Worm (Caenorhabditis elegans) whole organism, L3 larva: ENCODE measurements around the gene F40G12.11.

Experiments
- R02D3.7 ChIP-seq: fragments of 150-350 bp; optimal IDR thresholded peaks from 2 replicates; lab custom pipeline; 2014; ENCODE audit warnings: missing biosample characterization, missing genetic modification characterization
- ZK546.5 ChIP-seq: sonication (generic microtip); optimal IDR thresholded peaks from 2 replicates; lab custom pipeline; 2017; ENCODE audit warnings: missing biosample characterization, missing genetic modification characterization
- aly-2 ChIP-seq: fragments of 150-350 bp; optimal IDR thresholded peaks from 2 replicates; lab custom pipeline; 2014; ENCODE audit warnings: missing biosample characterization, missing genetic modification characterization
- ceh-16 ChIP-seq: sonication (generic microtip); optimal IDR thresholded peaks from 2 replicates; lab custom pipeline; 2017; ENCODE audit warnings: missing biosample characterization, missing genetic modification characterization
- ceh-82 ChIP-seq: fragments of 150-350 bp; optimal IDR thresholded peaks from 2 replicates; lab custom pipeline; 2014; ENCODE audit warnings: missing biosample characterization, missing genetic modification characterization
- ceh-9 ChIP-seq: sonication (generic microtip); optimal IDR thresholded peaks from 2 replicates; lab custom pipeline; 2018; ENCODE audit warnings: missing biosample characterization, missing genetic modification characterization
- daf-12 ChIP-seq: fragments of 150-350 bp; optimal IDR thresholded peaks from 2 replicates; lab custom pipeline; 2014; ENCODE audit warnings: missing biosample characterization, missing genetic modification reagents, missing genetic modification characterization
- egl-27 ChIP-seq: sonication (generic microtip); optimal IDR thresholded peaks from 4 replicates; lab custom pipeline; 2017; ENCODE audit warnings: missing biosample characterization, missing genetic modification reagents, missing genetic modification characterization
- egl-5 ChIP-seq: fragments of 150-350 bp; optimal IDR thresholded peaks from 2 replicates; lab custom pipeline; 2017; ENCODE audit warnings: missing biosample characterization, missing genetic modification reagents, missing genetic modification characterization, inconsistent platforms
- elt-1 ChIP-seq: fragments of 150-350 bp; optimal IDR thresholded peaks from 2 replicates; lab custom pipeline; 2014; ENCODE audit warnings: missing biosample characterization, missing genetic modification characterization
- elt-2 ChIP-seq: sonication (generic microtip); optimal IDR thresholded peaks from 2 replicates; lab custom pipeline; 2016; ENCODE audit warnings: missing genetic modification reagents, mild to moderate bottlenecking, missing genetic modification characterization, missing compliant biosample characterization
- elt-3 ChIP-seq, 3 experiments: fragments of 150-350 bp in 1 of 3; sonication (generic microtip) in 2 of 3; optimal IDR thresholded peaks; 2 replicates in 2 of 3; 4 replicates in 1 of 3; lab custom pipeline; 2014 to 2017; ENCODE audit warnings: missing biosample characterization in 3 of 3, missing genetic modification characterization in 3 of 3
- eor-1 ChIP-seq, 2 experiments: fragments of 150-350 bp; optimal IDR thresholded peaks; 2 replicates each; lab custom pipeline; 2014 to 2018; ENCODE audit warnings: missing biosample characterization in 2 of 2, missing genetic modification characterization in 2 of 2
- fkh-10 ChIP-seq: sonication (generic microtip); optimal IDR thresholded peaks from 2 replicates; lab custom pipeline; 2017; ENCODE audit warnings: missing biosample characterization, missing genetic modification reagents, missing genetic modification characterization
- fkh-2 ChIP-seq: fragments of 150-350 bp; optimal IDR thresholded peaks from 2 replicates; lab custom pipeline; 2014; ENCODE audit warnings: missing biosample characterization, missing genetic modification reagents, missing genetic modification characterization
- hmg-11 ChIP-seq: sonication (generic microtip); optimal IDR thresholded peaks from 2 replicates; lab custom pipeline; 2016; ENCODE audit warnings: missing genetic modification characterization, missing compliant biosample characterization
- lin-39 ChIP-seq: fragments of 150-350 bp; optimal IDR thresholded peaks from 2 replicates; lab custom pipeline; 2018; ENCODE audit warnings: missing biosample characterization, missing genetic modification reagents, missing genetic modification characterization
- lsy-12 ChIP-seq: sonication (generic microtip); optimal IDR thresholded peaks from 2 replicates; lab custom pipeline; 2016; ENCODE audit warnings: mild to moderate bottlenecking, missing genetic modification characterization, missing compliant biosample characterization
- mdl-1 ChIP-seq: fragments of 150-350 bp; optimal IDR thresholded peaks from 2 replicates; lab custom pipeline; 2014; ENCODE audit warnings: missing biosample characterization, missing genetic modification characterization
- nhr-23 ChIP-seq: fragments of 150-350 bp; optimal IDR thresholded peaks from 2 replicates; lab custom pipeline; 2014; ENCODE audit warnings: missing biosample characterization, missing genetic modification reagents, missing genetic modification characterization
- nhr-237 ChIP-seq: fragments of 150-350 bp; optimal IDR thresholded peaks from 2 replicates; lab custom pipeline; 2014; ENCODE audit warnings: missing biosample characterization, missing genetic modification characterization
- nhr-25 ChIP-seq: sonication (generic microtip); optimal IDR thresholded peaks from 2 replicates; lab custom pipeline; 2017; ENCODE audit warnings: missing biosample characterization, missing genetic modification characterization
- nhr-28 ChIP-seq: fragments of 150-350 bp; optimal IDR thresholded peaks from 2 replicates; lab custom pipeline; 2014; ENCODE audit warnings: missing biosample characterization, missing genetic modification characterization
- nhr-43 ChIP-seq: sonication (generic microtip); optimal IDR thresholded peaks from 2 replicates; lab custom pipeline; 2016; ENCODE audit warnings: mild to moderate bottlenecking, missing genetic modification characterization, missing compliant biosample characterization; ENCODE audit not compliant: poor library complexity, severe bottlenecking
- nhr-67 ChIP-seq: fragments of 150-350 bp; optimal IDR thresholded peaks from 2 replicates; lab custom pipeline; 2014; ENCODE audit warnings: missing biosample characterization, missing genetic modification characterization
- nhr-76 ChIP-seq: fragments of 150-350 bp; sonication (generic microtip); optimal IDR thresholded peaks from 5 replicates; lab custom pipeline; 2014; ENCODE audit warnings: missing biosample characterization, missing genetic modification characterization
- pha-4 ChIP-seq: fragments of 150-350 bp; optimal IDR thresholded peaks from 2 replicates; lab custom pipeline; 2014; ENCODE audit warnings: missing biosample characterization, missing genetic modification reagents, missing genetic modification characterization
- pqm-1 ChIP-seq: fragments of 150-350 bp; optimal IDR thresholded peaks from 2 replicates; lab custom pipeline; 2017; ENCODE audit warnings: missing biosample characterization, missing genetic modification characterization, inconsistent platforms
- sea-2 ChIP-seq: fragments of 150-350 bp; sonication (generic microtip); optimal IDR thresholded peaks from 4 replicates; lab custom pipeline; 2014; ENCODE audit warnings: missing biosample characterization, missing genetic modification reagents, missing genetic modification characterization
- skn-1 ChIP-seq: fragments of 150-350 bp; optimal IDR thresholded peaks from 2 replicates; lab custom pipeline; 2014; ENCODE audit warnings: missing biosample characterization, missing genetic modification characterization
- snpc-4 ChIP-seq: fragments of 150-350 bp; optimal IDR thresholded peaks from 2 replicates; lab custom pipeline; 2014; ENCODE audit warnings: missing biosample characterization, missing genetic modification characterization
- tbx-2 ChIP-seq: sonication (generic microtip); optimal IDR thresholded peaks from 2 replicates; lab custom pipeline; 2016; ENCODE audit warnings: mild to moderate bottlenecking, missing genetic modification characterization, missing compliant biosample characterization
- unc-39 ChIP-seq: sonication (generic microtip); optimal IDR thresholded peaks from 4 replicates; lab custom pipeline; 2017; ENCODE audit warnings: missing biosample characterization, missing genetic modification characterization
- unc-62 ChIP-seq: fragments of 150-350 bp; sonication (generic microtip); optimal IDR thresholded peaks from 4 replicates; lab custom pipeline; 2014; ENCODE audit warnings: missing biosample characterization, missing genetic modification reagents, missing genetic modification characterization
- ztf-4 ChIP-seq: fragments of 150-350 bp; optimal IDR thresholded peaks from 2 replicates; lab custom pipeline; 2014; ENCODE audit warnings: missing biosample characterization, missing genetic modification characterization

F40G12.11 gene

ce11 chrV:14285803-14286202, at the start of gene F40G12.11:
F40G12.11 (plus strand) TSS chrV:14286171.
- no peak for TF ChIP-seq hmg-11
- TF ChIP-seq pqm-1 (tag; lab: Kevin White, UChicago): no peak
- TF ChIP-seq ceh-9: no peak
- no peak for TF ChIP-seq unc-62 (GFP tag; lab: Kevin White, UChicago)
- no peak for TF ChIP-seq elt-2 (tag; lab: Kevin White, UChicago)
- TF ChIP-seq eor-1 (tag; optimal IDR thresholded peaks at IDR 0.05; lab: Kevin White, UChicago): no peak
- TF ChIP-seq nhr-25 (tag; lab: Kevin White, UChicago): no peak
- TF ChIP-seq snpc-4 (tag; lab: Kevin White, UChicago): no peak
- no peak for TF ChIP-seq sea-2 (GFP tag; lab: Kevin White, UChicago)
- TF ChIP-seq daf-12 (tag; lab: Kevin White, UChicago): no peak
- TF ChIP-seq mdl-1: no peak
- no peak for TF ChIP-seq nhr-237 (tag; lab: Kevin White, UChicago)
- TF ChIP-seq skn-1 (tag; lab: Kevin White, UChicago): no peak
- no peak for TF ChIP-seq ZK546.5 (tag; lab: Kevin White, UChicago)
- no peak for TF ChIP-seq egl-5 (tag; lab: Kevin White, UChicago)
- TF ChIP-seq pha-4 (tag; lab: Kevin White, UChicago): no peak
- TF ChIP-seq, all 47 proteins: peak for 0

- TF ChIP-seq skn-1 (tag; lab: Kevin White, UChicago) (no peak), hmg-11 (no peak), R02D3.7 (tag; lab: Kevin White, UChicago) (no peak), aly-2 (tag; lab: Kevin White, UChicago) (no peak), ZK546.5 (tag; lab: Kevin White, UChicago) (no peak), ztf-4 (tag; lab: Kevin White, UChicago) (no peak), mdl-1 (no peak), nhr-237 (tag; lab: Kevin White, UChicago) (no peak), ceh-16 (tag; lab: Kevin White, UChicago) (no peak), elt-3 (tag; optimal IDR thresholded peaks at IDR 0.05; lab: Kevin White, UChicago) (no peak), lin-39 (tag; lab: Kevin White, UChicago) (no peak), snpc-4 (tag; lab: Kevin White, UChicago) (no peak), ceh-82 (no peak), elt-2 (tag; lab: Kevin White, UChicago) (no peak), lsy-12 (tag; lab: Kevin White, UChicago) (no peak), tbx-2 (tag; lab: Kevin White, UChicago) (no peak)
Measured at ce11 chrV:14240694-14241201, 45.2 kb upstream of the F40G12.11 start, which contains the start of gene K02E11.10. K02E11.10 (minus strand) TSS chrV:14241151.

ce11 chrV:14243904-14244303, 42.1 kb upstream of the F40G12.11 start, which contains the start of gene sre-7:
sre-7 (plus strand) TSS chrV:14244204.
- no peak for TF ChIP-seq fkh-2
- TF ChIP-seq nhr-76 (tag; lab: Kevin White, UChicago): no peak
- no peak for TF ChIP-seq elt-1 (tag; lab: Kevin White, UChicago)
- no peak for TF ChIP-seq nhr-28 (tag; lab: Kevin White, UChicago)
- no peak for TF ChIP-seq skn-1 (tag; lab: Kevin White, UChicago)
- no peak for TF ChIP-seq nhr-67 (tag; lab: Kevin White, UChicago)
- TF ChIP-seq unc-39 (tag; lab: Kevin White, UChicago): no peak
- no peak for TF ChIP-seq nhr-43
- no peak for TF ChIP-seq eor-1 (tag; optimal IDR thresholded peaks at IDR 0.05; lab: Kevin White, UChicago)
- TF ChIP-seq egl-27 (tag; lab: Kevin White, UChicago): no peak
- no peak for TF ChIP-seq ceh-82
- no peak for TF ChIP-seq lsy-12 (tag; lab: Kevin White, UChicago)
- TF ChIP-seq nhr-23 (tag; lab: Kevin White, UChicago): no peak
- no peak for TF ChIP-seq unc-62 (GFP tag; lab: Kevin White, UChicago)
- TF ChIP-seq ceh-9: no peak
- no peak for TF ChIP-seq tbx-2 (tag; lab: Kevin White, UChicago)
- TF ChIP-seq sea-2 (GFP tag; lab: Kevin White, UChicago): no peak
- TF ChIP-seq fkh-10 (GFP tag; lab: Kevin White, UChicago): no peak
- TF ChIP-seq, all 47 proteins: peak for 0

ce11 chrV:14246761-14247160, 39.2 kb upstream of the F40G12.11 start, which contains the start of gene K02E11.3:
K02E11.3 (minus strand) TSS chrV:14246861.
- TF ChIP-seq lin-39 (tag; lab: Kevin White, UChicago) (no peak), lsy-12 (tag; lab: Kevin White, UChicago) (no peak), pqm-1 (tag; lab: Kevin White, UChicago) (no peak), egl-27 (tag; lab: Kevin White, UChicago) (no peak), nhr-76 (tag; lab: Kevin White, UChicago) (no peak)
- TF ChIP-seq, all 47 proteins: peak for 0
